Fruit fly (Drosophila melanogaster): ENCODE measurements around the gene ND-13B.

- TF ChIP-seq pan (optimal IDR thresholded peaks at IDR 0.05) = no peak
- TF ChIP-seq Dll (optimal IDR thresholded peaks at IDR 0.05) = no peak
- no peak for TF ChIP-seq CG8478 (optimal IDR thresholded peaks at IDR 0.05)
Measured at dm6 chr3L:10713458-10714118, 19.7 kb upstream of the ND-13B start.
